Worm (Caenorhabditis elegans): ENCODE data around the gene F11A5.18.

ce11 chrV:16163719-16164118 lies 39.0 kb upstream of the F11A5.18 start, which contains the start of gene F10A3.12:
- TF ChIP-seq Y22D7AL.16 (tag; optimal IDR thresholded peaks at IDR 0.05) (no peak), nfya-1 (tag; optimal IDR thresholded peaks at IDR 0.05) (no peak), K02D7.2 (tag; optimal IDR thresholded peaks at IDR 0.05) (no peak), unc-55 (GFP tag; optimal IDR thresholded peaks at IDR 0.05) (no peak), pat-9 (tag; optimal IDR thresholded peaks at IDR 0.05) (no peak), K09A11.1 (tag; optimal IDR thresholded peaks at IDR 0.05; ENCODE audit: insufficient read depth) (no peak), nhr-11 (tag; optimal IDR thresholded peaks at IDR 0.05) (no peak), pax-1 (tag; optimal IDR thresholded peaks at IDR 0.05) (no peak), ceh-9 (tag; optimal IDR thresholded peaks at IDR 0.05) (no peak), lin-11 (tag; optimal IDR thresholded peaks at IDR 0.05) (no peak), unc-86 (tag; optimal IDR thresholded peaks at IDR 0.05) (no peak)
